Fruit fly (Drosophila melanogaster) whole organism, embryonic: Measurements from ENCODE around the gene Vta1.

Experiments
- ATbp ChIP-seq: fragments of 200-800 bp; sonication (Bioruptor generic); optimal IDR thresholded peaks from 2 replicates; lab custom pipeline; 2017; ENCODE audit warnings: missing biosample characterization, mild to moderate bottlenecking, missing genetic modification characterization, missing genetic modification reagents
- BEAF-32 ChIP-seq: fragments of 200-800 bp; sonication (Bioruptor generic); optimal IDR thresholded peaks from 3 replicates; lab custom pipeline; 2017; ENCODE audit warnings: missing biosample characterization, missing genetic modification characterization, mild to moderate bottlenecking, moderate library complexity, missing genetic modification reagents
- BtbVII ChIP-seq: fragments of 200-800 bp; sonication (Bioruptor generic); optimal IDR thresholded peaks from 3 replicates; lab custom pipeline; 2017; ENCODE audit warnings: missing biosample characterization, mild to moderate bottlenecking, missing genetic modification characterization
- CG10654 ChIP-seq: fragments of 200-800 bp; sonication (Bioruptor generic); optimal IDR thresholded peaks from 2 replicates; lab custom pipeline; 2016; ENCODE audit warnings: missing biosample characterization, missing genetic modification characterization
- CG11456 ChIP-seq: fragments of 200-800 bp; sonication (Bioruptor generic); IDR thresholded peaks from 3 replicates; pipeline ENCODE4 v1.3.6; 2022; ENCODE audit warnings: missing biosample characterization, missing genetic modification characterization
- CG11723 ChIP-seq: fragments of 200-800 bp; sonication (Bioruptor generic); optimal IDR thresholded peaks from 2 replicates; lab custom pipeline; 2017; ENCODE audit warnings: missing biosample characterization, mild to moderate bottlenecking, missing genetic modification characterization
- CG13123 ChIP-seq: fragments of 200-800 bp; sonication (Bioruptor generic); optimal IDR thresholded peaks from 2 replicates; lab custom pipeline; 2016; ENCODE audit warnings: missing biosample characterization, missing genetic modification characterization
- CG14710 ChIP-seq: fragments of 200-800 bp; sonication (Bioruptor generic); optimal IDR thresholded peaks from 3 replicates; lab custom pipeline; 2019; ENCODE audit warnings: missing biosample characterization, mild to moderate bottlenecking, missing genetic modification characterization, moderate library complexity
- CG15011 ChIP-seq: fragments of 200-800 bp; sonication (Bioruptor generic); optimal IDR thresholded peaks from 3 replicates; lab custom pipeline; 2018; ENCODE audit warnings: missing biosample characterization, mild to moderate bottlenecking, missing genetic modification characterization
- CG16815 ChIP-seq: fragments of 200-800 bp; sonication (Bioruptor generic); optimal IDR thresholded peaks from 3 replicates; lab custom pipeline; 2017; ENCODE audit warnings: missing biosample characterization, mild to moderate bottlenecking, missing genetic modification characterization
- CG2129 ChIP-seq: fragments of 200-800 bp; sonication (Bioruptor generic); IDR thresholded peaks from 2 replicates; pipeline ENCODE4 v1.3.6; 2022; ENCODE audit warnings: missing biosample characterization, missing genetic modification characterization; ENCODE audit not compliant: partially characterized antibody
- CG2712 ChIP-seq: fragments of 200-800 bp; optimal IDR thresholded peaks from 3 replicates; lab custom pipeline; 2019; ENCODE audit warnings: missing biosample characterization, mild to moderate bottlenecking, missing genetic modification characterization, moderate library complexity
- CG31365 ChIP-seq: fragments of 200-800 bp; sonication (Bioruptor generic); optimal IDR thresholded peaks from 2 replicates; lab custom pipeline; 2018; ENCODE audit warnings: missing biosample characterization, mild to moderate bottlenecking, missing genetic modification characterization
- CG32772 ChIP-seq: fragments of 200-800 bp; sonication (Bioruptor generic); IDR thresholded peaks from 2 replicates; pipeline ENCODE4 v1.3.6; 2022; ENCODE audit warnings: missing biosample characterization, missing genetic modification characterization
- CG3407 ChIP-seq: fragments of 200-800 bp; sonication (Bioruptor generic); optimal IDR thresholded peaks from 2 replicates; lab custom pipeline; 2018; ENCODE audit warnings: missing biosample characterization, mild to moderate bottlenecking, missing genetic modification characterization
- CG34224 ChIP-seq: fragments of 200-800 bp; sonication (Bioruptor generic); IDR thresholded peaks from 3 replicates; pipeline ENCODE4 v1.3.6; 2022; ENCODE audit warnings: missing biosample characterization, missing genetic modification characterization; ENCODE audit not compliant: partially characterized antibody
- CG4617 ChIP-seq: fragments of 200-800 bp; sonication (Bioruptor generic); optimal IDR thresholded peaks from 3 replicates; lab custom pipeline; 2016; ENCODE audit warnings: missing biosample characterization, missing genetic modification characterization, borderline replicate concordance
- CG4730 ChIP-seq: fragments of 200-800 bp; sonication (Bioruptor generic); IDR thresholded peaks from 2 replicates; pipeline ENCODE4 v1.3.6; 2022; ENCODE audit warnings: missing biosample characterization, missing genetic modification characterization
- CG7745 ChIP-seq: fragments of 200-800 bp; sonication (Bioruptor generic); optimal IDR thresholded peaks from 2 replicates; lab custom pipeline; 2018; ENCODE audit warnings: missing biosample characterization, mild to moderate bottlenecking, missing genetic modification characterization, moderate library complexity
- CG8359 ChIP-seq: fragments of 200-800 bp; sonication (Bioruptor generic); optimal IDR thresholded peaks from 2 replicates; lab custom pipeline; 2017; ENCODE audit warnings: missing biosample characterization, mild to moderate bottlenecking, missing genetic modification characterization, borderline replicate concordance
- CG8765 ChIP-seq: fragments of 200-800 bp; sonication (Bioruptor generic); IDR thresholded peaks from 2 replicates; pipeline ENCODE4 v1.3.6; 2022; ENCODE audit warnings: missing biosample characterization, missing genetic modification characterization
- D19A ChIP-seq: fragments of 200-800 bp; optimal IDR thresholded peaks from 3 replicates; lab custom pipeline; 2019; ENCODE audit warnings: missing biosample characterization, mild to moderate bottlenecking, missing genetic modification characterization, moderate library complexity
- Fer3 ChIP-seq: fragments of 200-800 bp; sonication (Bioruptor generic); optimal IDR thresholded peaks from 2 replicates; lab custom pipeline; 2018; ENCODE audit warnings: missing biosample characterization, mild to moderate bottlenecking, missing genetic modification characterization, moderate library complexity
- Hey ChIP-seq: fragments of 200-800 bp; sonication (Bioruptor generic); optimal IDR thresholded peaks from 3 replicates; lab custom pipeline; 2018; ENCODE audit warnings: missing biosample characterization, mild to moderate bottlenecking, missing genetic modification characterization
- Hmr ChIP-seq: fragments of 200-800 bp; sonication (Bioruptor generic); optimal IDR thresholded peaks from 3 replicates; lab custom pipeline; 2017; ENCODE audit warnings: mild to moderate bottlenecking, missing biosample characterization, missing genetic modification reagents, missing genetic modification characterization
- Kr ChIP-seq: fragments of 200-800 bp; sonication (Bioruptor generic); optimal IDR thresholded peaks from 2 replicates; lab custom pipeline; 2017; ENCODE audit warnings: missing biosample characterization, mild to moderate bottlenecking, missing genetic modification characterization
- Mad ChIP-seq: fragments of 200-800 bp; sonication (Bioruptor generic); optimal IDR thresholded peaks from 2 replicates; lab custom pipeline; 2016; ENCODE audit warnings: missing biosample characterization, missing genetic modification characterization
- Mrtf ChIP-seq: fragments of 200-800 bp; sonication (Bioruptor generic); IDR thresholded peaks from 3 replicates; pipeline ENCODE4 v1.3.6; 2022; ENCODE audit warnings: missing biosample characterization, missing genetic modification characterization
- Xrp1 ChIP-seq: fragments of 200-800 bp; sonication (Bioruptor generic); IDR thresholded peaks from 2 replicates; pipeline ENCODE4 v1.3.6; 2022; ENCODE audit warnings: missing biosample characterization, missing genetic modification characterization
- al ChIP-seq: fragments of 200-800 bp; sonication (Bioruptor generic); IDR thresholded peaks from 2 replicates; pipeline ENCODE4 v1.3.6; 2022; ENCODE audit warnings: missing biosample characterization, missing genetic modification characterization
- ato ChIP-seq: fragments of 200-800 bp; sonication (Bioruptor generic); IDR thresholded peaks from 2 replicates; pipeline ENCODE4 v1.3.6; 2022; ENCODE audit warnings: missing biosample characterization, missing genetic modification characterization; ENCODE audit not compliant: partially characterized antibody
- br ChIP-seq: fragments of >200 bp; optimal IDR thresholded peaks from 2 replicates; lab custom pipeline; 2017
- cad ChIP-seq: fragments of >200 bp; optimal IDR thresholded peaks from 2 replicates; lab custom pipeline; 2017; ENCODE audit warnings: missing biosample characterization, missing genetic modification characterization
- ci ChIP-seq: fragments of 200-800 bp; sonication (Bioruptor generic); IDR thresholded peaks from 3 replicates; pipeline ENCODE4 v1.3.6; 2022; ENCODE audit warnings: missing biosample characterization, missing genetic modification characterization
- crc ChIP-seq: fragments of 200-800 bp; sonication (Bioruptor generic); optimal IDR thresholded peaks from 2 replicates; lab custom pipeline; 2016; ENCODE audit warnings: missing biosample characterization, missing genetic modification characterization
- dimm ChIP-seq: fragments of 200-800 bp; sonication (Bioruptor generic); IDR thresholded peaks from 2 replicates; pipeline ENCODE4 v1.3.6; 2022; ENCODE audit warnings: missing biosample characterization, missing genetic modification characterization
- eyg ChIP-seq: fragments of 200-800 bp; sonication (Bioruptor generic); optimal IDR thresholded peaks from 3 replicates; lab custom pipeline; 2016; ENCODE audit warnings: missing biosample characterization, missing genetic modification characterization
- fd64A ChIP-seq: fragments of 200-800 bp; sonication (Bioruptor generic); optimal IDR thresholded peaks from 3 replicates; lab custom pipeline; 2018; ENCODE audit warnings: missing biosample characterization, mild to moderate bottlenecking, missing genetic modification characterization
- gem ChIP-seq: fragments of 200-800 bp; sonication (Bioruptor generic); optimal IDR thresholded peaks from 2 replicates; lab custom pipeline; 2019; ENCODE audit warnings: missing biosample characterization, mild to moderate bottlenecking, missing genetic modification characterization, moderate library complexity
- hth ChIP-seq: fragments of >200 bp; optimal IDR thresholded peaks from 2 replicates; lab custom pipeline; 2017; ENCODE audit warnings: inconsistent platforms
- jumu ChIP-seq: fragments of 200-800 bp; sonication (Bioruptor generic); optimal IDR thresholded peaks from 3 replicates; lab custom pipeline; 2016; ENCODE audit warnings: missing biosample characterization, missing genetic modification characterization
- lmd ChIP-seq: fragments of 200-800 bp; sonication (Bioruptor generic); IDR thresholded peaks from 2 replicates; pipeline ENCODE4 v1.3.6; 2022; ENCODE audit warnings: missing biosample characterization, missing genetic modification characterization
- mld ChIP-seq: fragments of 200-800 bp; sonication (Bioruptor generic); IDR thresholded peaks from 3 replicates; pipeline ENCODE4 v1.3.6; 2022; ENCODE audit warnings: missing biosample characterization, missing genetic modification characterization; ENCODE audit not compliant: partially characterized antibody
- psq ChIP-seq: fragments of 200-800 bp; sonication (Bioruptor generic); optimal IDR thresholded peaks from 2 replicates; lab custom pipeline; 2017; ENCODE audit warnings: missing biosample characterization, missing genetic modification characterization
- salm ChIP-seq: fragments of 200-800 bp; sonication (Bioruptor generic); optimal IDR thresholded peaks from 2 replicates; lab custom pipeline; 2018; ENCODE audit warnings: missing biosample characterization, mild to moderate bottlenecking, missing genetic modification characterization
- shn ChIP-seq: fragments of 200-800 bp; sonication (Bioruptor generic); optimal IDR thresholded peaks from 3 replicates; lab custom pipeline; 2016; ENCODE audit warnings: missing biosample characterization, missing genetic modification characterization
- ssp ChIP-seq: fragments of 200-800 bp; sonication (Bioruptor generic); IDR thresholded peaks from 2 replicates; pipeline ENCODE4 v1.3.6; 2022; ENCODE audit warnings: missing biosample characterization, missing genetic modification characterization
- tll ChIP-seq, 2 experiments: fragments of 200-800 bp in 1 of 2; fragments of >200 bp in 1 of 2; sonication (Bioruptor generic) in 1 of 2; optimal IDR thresholded peaks; 2 replicates each; lab custom pipeline; 2017 to 2019; ENCODE audit warnings: missing biosample characterization in 2 of 2, missing genetic modification characterization in 2 of 2, mild to moderate bottlenecking in 1 of 2, moderate library complexity in 1 of 2
- ttk ChIP-seq: fragments of 200-800 bp; sonication (Bioruptor generic); IDR thresholded peaks from 2 replicates; pipeline ENCODE4 v2.1.2; 2022; ENCODE audit warnings: missing biosample characterization, missing genetic modification characterization
- zfh1 ChIP-seq: fragments of 200-800 bp; sonication (Bioruptor generic); IDR thresholded peaks from 3 replicates; pipeline ENCODE4 v1.3.6; 2022; ENCODE audit warnings: missing biosample characterization, missing genetic modification characterization

The Vta1 gene

DNA sequence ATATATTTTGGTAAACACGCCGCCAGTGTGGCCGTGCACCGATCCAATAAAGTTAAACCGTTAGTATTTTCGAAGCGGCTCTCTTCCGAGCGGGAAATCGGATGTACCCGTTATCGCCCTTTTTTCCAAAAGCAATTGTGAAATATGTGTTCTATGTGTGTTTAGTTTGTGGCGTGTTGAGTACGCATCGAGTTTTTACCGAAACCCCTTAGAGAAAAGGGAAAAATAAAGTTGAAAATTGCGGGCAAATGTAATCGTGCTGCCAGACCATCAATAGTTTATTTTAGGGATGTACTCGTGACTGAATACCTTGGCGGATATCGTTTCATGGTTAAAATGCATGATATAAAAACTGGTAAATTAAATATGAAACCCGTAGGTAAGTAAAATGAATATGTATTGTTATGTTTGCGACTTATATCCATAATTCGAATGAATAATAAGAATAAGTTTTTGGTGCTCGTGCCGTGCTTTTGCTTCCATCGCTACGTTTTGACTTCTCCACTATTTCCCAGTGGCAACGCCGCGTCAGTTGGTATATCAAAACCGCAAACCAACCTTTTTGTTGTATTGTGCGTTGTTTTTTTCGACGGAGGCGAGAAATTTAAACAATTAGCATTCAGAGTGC, 13.4 kb downstream of the Vta1 start, which contains the start of the genes Mettl2 and Bgb (continued):
- TF ChIP-seq CG13123 (GFP tag; lab: Kevin White, UChicago): peak; percentile 50
- peak; percentile 77 for TF ChIP-seq CG4730 (GFP tag; lab: Robert Waterston, UW)
- no peak for TF ChIP-seq fd64A (GFP tag; lab: Kevin White, UChicago)
- TF ChIP-seq al (GFP tag; lab: Robert Waterston, UW): peak; percentile 88
- TF ChIP-seq Kr (GFP tag; lab: Kevin White, UChicago): no peak
- no peak for TF ChIP-seq CG15011 (GFP tag; lab: Kevin White, UChicago)
- peak; percentile 76 for TF ChIP-seq Xrp1 (GFP tag; lab: Robert Waterston, UW)
- peak; percentile 77 for TF ChIP-seq Fer3 (tag; lab: Kevin White, UChicago)
- TF ChIP-seq Hmr (GFP tag; lab: Kevin White, UChicago): peak; percentile 63
- peak; percentile 77 for TF ChIP-seq CG2712 (tag; lab: Kevin White, UChicago)
- TF ChIP-seq hth (lab: Kevin White, UChicago): no peak
- TF ChIP-seq CG10654: peak; percentile 68
- peak; percentile 80 for TF ChIP-seq ttk (GFP tag; lab: Robert Waterston, UW)
- TF ChIP-seq shn (GFP tag; lab: Kevin White, UChicago): peak; percentile 77
- TF ChIP-seq CG4617 (GFP tag; lab: Kevin White, UChicago): peak; percentile 59
- TF ChIP-seq crc: peak; percentile 57
- TF ChIP-seq eyg (GFP tag; lab: Kevin White, UChicago): peak; percentile 73
- peak; percentile 75 for TF ChIP-seq ssp
- peak; percentile 87 for TF ChIP-seq gem (tag; lab: Kevin White, UChicago)
- peak; percentile 24 for TF ChIP-seq CG8359 (GFP tag; lab: Kevin White, UChicago)
- TF ChIP-seq ato (GFP tag; lab: Robert Waterston, UW): peak; percentile 20; the same call in 1 of the 2 replicates
- TF ChIP-seq CG31365 (tag; lab: Kevin White, UChicago): no peak
- peak; percentile 89 for TF ChIP-seq BEAF-32 (GFP tag; lab: Kevin White, UChicago)
- TF ChIP-seq Mad (GFP tag; lab: Kevin White, UChicago): peak; percentile 69
- TF ChIP-seq Hey (tag; lab: Kevin White, UChicago): no peak
- peak; percentile 84 for TF ChIP-seq jumu (GFP tag; lab: Kevin White, UChicago)
- no peak for TF ChIP-seq cad (GFP tag; lab: Kevin White, UChicago)
- peak; percentile 66; the same call in 2 of the 3 replicates for TF ChIP-seq ci (GFP tag; lab: Robert Waterston, UW)
- peak; percentile 70 for TF ChIP-seq CG34224 (GFP tag; lab: Robert Waterston, UW)
- peak; percentile 86 for TF ChIP-seq CG32772 (GFP tag; lab: Robert Waterston, UW)
- TF ChIP-seq CG2129 (GFP tag; lab: Robert Waterston, UW): peak; percentile 57
- no peak for TF ChIP-seq dimm (GFP tag; lab: Robert Waterston, UW)
- peak; percentile 18 for TF ChIP-seq CG3407
- TF ChIP-seq CG16815 (GFP tag; lab: Kevin White, UChicago): peak; percentile 66
- TF ChIP-seq salm (tag; lab: Kevin White, UChicago): no peak
- no peak for TF ChIP-seq mld
- TF ChIP-seq ATbp (GFP tag; lab: Kevin White, UChicago): no peak
- TF ChIP-seq Mrtf: peak; percentile 78
- TF ChIP-seq CG11723 (GFP tag; lab: Kevin White, UChicago): no peak
- TF ChIP-seq psq: peak; percentile 29
- peak; percentile 89 for TF ChIP-seq CG14710 (tag; lab: Kevin White, UChicago)
- peak; percentile 81 for TF ChIP-seq CG8765 (GFP tag; lab: Robert Waterston, UW)
- TF ChIP-seq tll (GFP tag; optimal IDR thresholded peaks at IDR 0.05; lab: Kevin White, UChicago): peak; percentile 93
- peak; percentile 89 for TF ChIP-seq lmd
- TF ChIP-seq BtbVII (GFP tag; lab: Kevin White, UChicago): peak; percentile 8
- TF ChIP-seq CG11456 (GFP tag; lab: Robert Waterston, UW): peak; percentile 86
- no peak for TF ChIP-seq D19A (tag; lab: Kevin White, UChicago)
- no peak for TF ChIP-seq CG7745 (tag; lab: Kevin White, UChicago)
- no peak for TF ChIP-seq br (lab: Kevin White, UChicago)
- peak; percentile 84 for TF ChIP-seq zfh1 (GFP tag; lab: Robert Waterston, UW)
